Fruit fly (Drosophila melanogaster) Kc167 (cell line): ENCODE results near the gene CG42342.

Source experiments
- Myc ChIP-seq: fragments of >200 bp; optimal IDR thresholded peaks from 2 replicates; lab custom pipeline; 2017; ENCODE audit warnings: missing external identifiers
- Sin3A ChIP-seq: fragments of >200 bp; optimal IDR thresholded peaks from 2 replicates; lab custom pipeline; 2018; ENCODE audit warnings: missing external identifiers
- h ChIP-seq: fragments of >200 bp; optimal IDR thresholded peaks from 3 replicates; lab custom pipeline; 2018; ENCODE audit warnings: missing external identifiers
- insv ChIP-seq: fragments of >200 bp; optimal IDR thresholded peaks from 3 replicates; lab custom pipeline; 2018; ENCODE audit warnings: missing external identifiers
- psq ChIP-seq: fragments of >200 bp; optimal IDR thresholded peaks from 2 replicates; lab custom pipeline; 2017; ENCODE audit warnings: missing external identifiers
- ttk ChIP-seq: sonication (Bioruptor generic); optimal IDR thresholded peaks from 2 replicates; lab custom pipeline; 2017; ENCODE audit warnings: missing external identifiers

CG42342 gene

DNA sequence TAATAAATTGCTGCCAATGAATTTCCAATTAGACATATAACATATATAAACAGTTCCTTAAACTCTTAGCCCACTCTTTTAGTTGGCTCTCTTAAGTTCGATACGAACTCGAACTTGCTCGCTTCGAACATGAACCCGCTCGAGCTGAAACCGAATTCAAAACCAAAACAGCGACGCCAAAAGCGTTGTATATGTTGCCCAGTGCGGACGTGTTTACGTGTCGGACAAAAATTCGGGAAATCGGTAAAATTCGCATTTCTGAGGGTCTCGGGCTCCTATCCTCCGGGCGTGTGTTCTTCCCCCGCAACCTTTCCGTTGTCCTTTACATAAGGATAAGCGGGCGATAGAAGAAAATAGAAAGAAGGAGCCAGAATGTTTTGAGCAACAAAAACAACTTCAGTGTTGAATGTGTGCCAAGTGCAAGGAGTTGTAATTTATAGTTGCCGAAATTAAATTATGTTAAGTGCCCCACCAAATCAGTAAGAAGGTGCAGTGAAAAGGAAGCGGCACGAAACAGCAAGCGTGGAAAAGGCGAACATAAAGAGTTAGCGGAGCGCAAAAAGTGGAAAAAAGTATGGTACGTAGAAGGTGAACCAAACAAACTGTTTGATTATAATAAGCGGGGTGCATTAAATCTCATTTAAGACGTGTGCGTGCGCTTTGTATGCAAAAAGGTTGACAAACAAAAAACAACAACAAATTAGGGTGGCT, at the start of gene CG42342:
Gene CG42342 (plus strand): TSS at position 176 of the 711 bp plus-strand sequence.
- no peak for TF ChIP-seq insv
- no peak for TF ChIP-seq psq (lab: Kevin White, UChicago)
- TF ChIP-seq Sin3A (lab: Kevin White, UChicago): no peak
- TF ChIP-seq h: no peak
- no peak for TF ChIP-seq ttk
- TF ChIP-seq Myc (lab: Kevin White, UChicago): no peak

DNA sequence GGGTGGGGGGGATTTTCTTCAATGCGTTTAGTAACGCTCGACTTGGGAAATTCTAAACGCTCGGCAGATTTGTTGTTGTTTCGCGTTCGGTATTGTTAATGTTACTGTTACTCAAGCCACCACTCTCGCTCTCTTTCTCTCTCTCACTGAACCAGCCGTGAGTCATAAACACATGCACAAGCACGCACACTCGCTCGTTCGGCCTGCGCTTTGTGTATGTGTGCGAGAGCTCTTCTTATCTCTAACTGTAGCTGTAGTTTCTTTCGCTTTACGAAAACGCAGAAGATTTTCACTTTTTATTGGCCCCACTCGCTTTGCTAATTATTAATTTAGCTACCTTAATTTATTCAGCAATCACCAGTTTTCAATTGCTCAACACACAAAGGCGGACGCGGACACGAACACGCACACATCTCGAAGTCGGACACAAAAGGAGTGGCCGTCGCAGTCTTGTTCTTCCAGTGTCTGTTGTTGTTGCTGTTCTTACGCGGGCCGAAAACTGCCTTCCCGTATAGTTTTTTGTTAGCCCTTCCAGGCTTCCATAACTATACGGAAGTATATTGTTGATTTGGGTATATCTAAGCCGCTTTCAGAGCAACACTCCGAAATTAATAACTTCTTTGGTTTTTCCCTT, 49.5 kb upstream of the CG42342 start:
- no peak for TF ChIP-seq Myc (lab: Kevin White, UChicago)
- no peak for TF ChIP-seq ttk
- TF ChIP-seq insv: no peak
- TF ChIP-seq h: no peak
- no peak for TF ChIP-seq Sin3A (lab: Kevin White, UChicago)
- TF ChIP-seq psq (lab: Kevin White, UChicago): no peak

DNA sequence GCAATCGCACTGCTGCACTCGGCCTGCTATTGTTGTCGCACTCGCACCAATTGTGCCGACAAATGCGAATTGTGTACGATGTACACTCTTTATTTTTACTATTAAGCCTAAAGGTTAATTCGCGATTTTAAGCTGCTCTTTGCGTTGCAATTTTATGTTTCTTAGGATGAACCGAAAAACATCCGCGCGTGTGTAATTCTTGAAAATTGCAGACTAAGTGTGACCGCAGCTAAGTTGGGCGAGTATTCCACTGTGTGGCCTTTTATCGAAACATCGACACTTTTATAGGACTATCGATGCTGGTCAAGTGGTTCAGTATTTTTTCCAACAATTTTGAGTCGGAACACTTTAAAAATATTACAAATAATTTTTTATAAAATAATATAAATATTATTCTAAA, 49.0 kb upstream of the CG42342 start, which contains the start of gene Pak3:
Gene Pak3 (minus strand): TSS at position 225 of the 400 bp plus-strand sequence.
- TF ChIP-seq Sin3A (lab: Kevin White, UChicago) (no peak), h (no peak), ttk (no peak), psq (lab: Kevin White, UChicago) (no peak), insv (no peak), Myc (lab: Kevin White, UChicago) (no peak)

DNA sequence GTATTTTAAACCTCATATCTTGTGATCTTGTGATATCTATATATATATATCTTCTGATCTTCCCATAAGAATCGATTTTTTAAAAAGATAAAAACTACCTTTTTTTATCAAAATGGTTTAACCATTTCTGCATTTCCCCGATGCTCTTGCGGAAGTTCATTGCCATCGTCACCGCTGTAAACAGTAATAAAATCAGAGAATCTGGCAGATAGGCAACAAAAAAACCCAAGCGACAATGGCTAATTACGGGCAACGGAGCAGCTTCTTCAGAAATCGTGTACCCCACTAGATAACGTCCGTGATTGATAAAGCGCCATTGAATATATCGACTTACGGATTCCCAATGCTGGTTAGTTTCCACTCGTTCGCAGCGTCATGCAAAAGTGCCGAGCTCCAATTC, 48.4 kb upstream of the CG42342 start, which contains the start of gene CG10405:
Gene CG10405 (plus strand): TSS at position 301 of the 400 bp plus-strand sequence.
- TF ChIP-seq psq (lab: Kevin White, UChicago) (no peak), ttk (no peak), Myc (lab: Kevin White, UChicago) (no peak), insv (no peak), Sin3A (lab: Kevin White, UChicago) (no peak), h (no peak)

DNA sequence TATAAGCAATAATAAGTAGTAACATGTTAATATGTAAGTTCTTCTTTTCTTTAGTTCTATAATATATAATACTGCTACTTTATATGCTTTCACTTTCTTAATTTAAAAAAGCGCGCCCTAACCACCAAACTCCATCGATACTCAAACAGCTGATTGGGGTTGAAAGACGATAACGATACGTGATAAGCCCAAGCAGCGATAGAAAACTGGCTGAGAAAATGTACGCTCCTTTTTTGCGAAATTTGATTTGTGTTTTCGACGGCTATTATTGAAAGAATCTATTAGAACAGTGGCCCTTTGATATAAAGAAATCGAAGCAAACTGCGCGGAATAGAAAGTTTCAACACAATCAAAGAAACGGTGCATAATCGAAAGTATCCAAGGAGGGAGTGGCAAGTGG, 46.7 kb upstream of the CG42342 start, which contains the start of gene CG14883:
Gene CG14883 (plus strand): TSS at position 178 of the 400 bp plus-strand sequence.
- no peak for TF ChIP-seq insv
- TF ChIP-seq Myc (lab: Kevin White, UChicago): no peak
- no peak for TF ChIP-seq ttk
- no peak for TF ChIP-seq psq (lab: Kevin White, UChicago)
- TF ChIP-seq Sin3A (lab: Kevin White, UChicago): no peak
- no peak for TF ChIP-seq h

DNA sequence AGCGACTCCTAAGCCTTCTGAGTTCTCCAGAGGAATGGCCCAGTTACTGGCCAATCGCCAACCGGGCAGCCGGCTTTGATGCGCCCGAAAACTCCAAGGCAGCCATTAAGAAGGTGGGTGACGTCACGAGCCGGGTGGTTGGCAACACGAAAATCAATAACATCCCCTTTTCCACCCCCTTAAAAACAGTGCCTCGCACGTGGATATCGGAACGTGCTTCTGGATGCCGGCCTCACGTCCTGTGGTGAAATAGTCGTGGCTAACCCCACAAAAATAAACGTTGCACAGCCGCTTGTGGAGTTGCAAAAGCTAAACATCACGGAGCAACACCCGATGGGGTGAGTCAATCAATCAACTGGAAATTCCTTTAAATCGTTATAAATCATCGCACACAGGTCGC, 46.0 kb upstream of the CG42342 start:
- no peak for TF ChIP-seq psq (lab: Kevin White, UChicago)
- TF ChIP-seq Myc (lab: Kevin White, UChicago): no peak
- no peak for TF ChIP-seq h

DNA sequence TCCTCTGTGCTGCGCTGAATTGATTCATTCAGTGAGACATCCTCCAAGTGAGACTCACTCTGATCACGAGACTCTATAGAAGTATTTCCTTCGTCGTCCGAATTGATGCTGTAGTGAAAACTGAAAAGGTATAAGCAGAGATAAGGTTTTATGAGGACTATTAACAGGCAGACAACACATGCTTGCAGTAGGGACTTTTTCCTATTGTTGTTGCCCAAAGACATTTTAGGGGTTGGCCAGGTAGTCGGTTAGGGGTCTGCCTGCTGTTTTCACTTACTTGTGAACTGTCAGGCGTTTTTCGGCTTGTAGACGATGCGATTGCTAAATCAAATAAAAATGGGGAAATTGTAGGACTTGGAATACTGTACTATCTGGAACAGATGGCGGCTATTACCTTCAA, 34.0 kb upstream of the CG42342 start:
- TF ChIP-seq psq (lab: Kevin White, UChicago) (no peak), h (no peak), Sin3A (lab: Kevin White, UChicago) (no peak)

DNA sequence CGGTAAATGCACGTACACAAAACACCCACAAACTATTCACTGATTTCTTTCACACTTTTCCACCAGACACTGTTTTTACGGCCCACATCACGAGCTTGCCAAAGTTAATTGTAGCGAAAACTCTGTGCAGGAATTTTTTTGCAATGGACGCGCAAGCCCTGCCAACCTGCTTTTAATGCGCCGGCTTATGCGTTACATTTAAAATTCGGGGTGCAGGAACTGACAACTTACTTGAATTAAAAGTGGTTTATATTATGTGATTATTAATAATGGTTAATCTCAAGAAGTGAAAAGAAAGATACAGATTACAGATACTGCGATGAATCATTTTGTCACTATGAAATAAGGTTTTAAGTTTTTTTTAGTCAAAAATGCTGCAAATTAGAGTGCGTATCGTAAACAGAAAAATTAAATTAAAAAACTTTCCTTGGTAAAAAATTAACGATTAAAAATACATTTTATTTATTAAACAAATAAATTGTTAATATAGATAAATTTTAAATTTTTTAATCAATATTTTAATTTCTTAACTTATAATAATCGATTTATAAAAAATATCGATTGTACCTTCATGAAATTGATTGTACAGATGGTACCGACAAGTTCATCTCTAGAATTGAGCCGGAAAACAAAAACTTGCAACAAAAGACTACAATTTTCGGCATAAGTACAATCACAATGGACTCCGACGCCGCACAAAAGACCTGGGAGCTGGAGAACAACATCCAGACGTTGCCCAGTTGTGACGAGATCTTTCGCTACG, 32.9 kb upstream of the CG42342 start, which contains the start of the genes CG42232 and CSN5:
Gene CG42232 (minus strand): TSS at position 163 of the 763 bp plus-strand sequence.
Gene CSN5 (plus strand): TSS at position 599 of the 763 bp plus-strand sequence.
- no peak for TF ChIP-seq h
- no peak for TF ChIP-seq Myc (lab: Kevin White, UChicago)
- no peak for TF ChIP-seq psq (lab: Kevin White, UChicago)

DNA sequence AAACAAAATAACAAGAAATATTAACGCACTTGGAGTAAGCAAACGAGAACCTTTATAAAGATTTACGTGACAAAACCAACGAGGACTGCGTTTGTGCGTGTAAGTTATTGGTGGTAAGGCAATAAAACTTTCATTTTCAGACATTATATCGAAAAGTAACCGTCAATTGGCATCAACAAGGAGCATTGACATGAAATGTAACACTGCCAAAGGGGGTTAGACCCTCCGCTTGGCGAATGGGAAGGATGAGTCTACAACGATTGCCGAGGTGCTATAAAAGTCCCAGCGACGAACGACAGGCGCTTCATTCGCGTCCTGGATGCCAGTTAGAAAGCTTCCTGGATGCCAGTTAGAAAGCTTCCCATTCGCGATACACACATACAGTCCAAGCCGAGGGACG, 30.3 kb upstream of the CG42342 start, which contains the start of gene Gyc89Da:
Gene Gyc89Da (plus strand): TSS at position 301 of the 400 bp plus-strand sequence.
- TF ChIP-seq h (no peak), ttk (no peak), Sin3A (lab: Kevin White, UChicago) (no peak), Myc (lab: Kevin White, UChicago) (no peak), insv (no peak), psq (lab: Kevin White, UChicago) (no peak)

DNA sequence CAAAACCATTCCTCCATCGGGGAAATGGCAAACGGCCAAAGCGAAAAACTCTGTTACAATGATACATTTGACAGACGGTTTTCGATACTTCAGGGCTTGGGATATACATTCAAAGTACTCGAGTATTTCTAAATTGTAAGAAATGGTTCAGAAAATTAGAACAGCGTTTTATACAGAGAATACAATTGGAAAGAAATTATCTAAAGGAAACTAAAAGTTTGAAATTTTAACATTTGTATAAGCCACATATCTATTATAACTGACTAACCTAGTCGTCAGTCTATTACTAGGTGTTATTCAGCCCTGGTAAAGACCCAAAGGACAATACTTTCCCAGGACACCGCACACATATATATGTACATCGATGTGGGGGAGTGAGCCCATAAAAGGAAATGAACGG, 26.1 kb upstream of the CG42342 start:
- TF ChIP-seq h (no peak), ttk (no peak), Myc (lab: Kevin White, UChicago) (no peak), insv (no peak), psq (lab: Kevin White, UChicago) (no peak), Sin3A (lab: Kevin White, UChicago) (no peak)

DNA sequence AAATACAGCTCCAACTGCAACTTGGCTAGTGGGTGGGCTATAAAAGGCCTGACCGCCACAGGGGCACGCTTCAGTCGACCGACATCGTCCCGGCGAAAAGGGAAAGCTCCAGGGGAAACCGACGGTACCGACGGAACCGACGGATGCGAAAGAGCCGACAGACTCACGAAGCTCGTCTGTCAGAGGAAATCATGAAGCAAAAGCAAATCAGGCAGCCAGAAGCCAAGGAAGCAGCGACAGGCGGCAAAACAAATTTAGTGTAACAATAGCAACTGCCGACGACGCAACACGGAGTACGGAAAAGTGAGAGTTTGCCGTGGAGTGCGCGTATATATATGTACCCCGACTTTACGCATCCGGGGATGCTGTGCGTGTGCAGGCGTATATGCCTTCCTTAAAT, 25.5 kb upstream of the CG42342 start, which contains the start of gene Gyc89Db:
Gene Gyc89Db (plus strand): TSS at position 78 of the 400 bp plus-strand sequence.
- no peak for TF ChIP-seq h
- no peak for TF ChIP-seq Sin3A (lab: Kevin White, UChicago)
- no peak for TF ChIP-seq insv
- no peak for TF ChIP-seq ttk
- TF ChIP-seq Myc (lab: Kevin White, UChicago): no peak
- TF ChIP-seq psq (lab: Kevin White, UChicago): no peak

DNA sequence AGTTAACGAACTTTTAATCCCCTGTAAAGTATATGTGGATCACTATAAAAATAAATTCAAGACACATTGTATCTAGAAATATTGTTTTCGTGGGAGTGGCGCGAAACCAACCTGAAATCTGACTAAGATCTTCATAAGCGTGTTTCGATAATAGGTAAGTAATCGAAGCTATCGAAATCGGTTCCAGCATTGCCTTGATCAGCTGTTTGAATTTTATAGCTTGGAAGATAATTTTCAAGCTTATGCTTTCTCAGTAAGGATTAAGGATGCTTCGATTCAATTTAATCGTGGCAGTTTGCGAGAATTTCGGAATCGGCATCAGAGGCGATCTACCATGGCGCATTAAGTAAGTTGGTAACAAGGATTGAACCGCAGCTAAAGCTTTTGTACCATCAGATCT, 21.6 kb upstream of the CG42342 start, which contains the start of gene Dhfr:
Gene Dhfr (plus strand): TSS at position 173 of the 400 bp plus-strand sequence.
- TF ChIP-seq h (no peak), psq (lab: Kevin White, UChicago) (no peak)
